Worm (Caenorhabditis elegans) whole organism, L4 larva: ENCODE data around the gene T13F2.6.

Experiments
- F37D6.2 ChIP-seq: sonication (generic microtip); optimal IDR thresholded peaks from 2 replicates; lab custom pipeline; 2016; ENCODE audit warnings: mild to moderate bottlenecking, missing genetic modification characterization, missing compliant biosample characterization
- R02D3.7 ChIP-seq: fragments of 150-350 bp; sonication (generic microtip); optimal IDR thresholded peaks from 3 replicates; lab custom pipeline; 2014; ENCODE audit warnings: missing biosample characterization, missing genetic modification characterization
- aha-1 ChIP-seq: fragments of 150-350 bp; peaks from one replicate; lab custom pipeline; 2014; ENCODE audit warnings: missing biosample characterization, missing genetic modification characterization
- ama-1 ChIP-seq: fragments of 150-350 bp; optimal IDR thresholded peaks from 2 replicates; lab custom pipeline; 2014; ENCODE audit warnings: inconsistent platforms, mixed read lengths
- daf-16 ChIP-seq, 3 experiments: sonication (generic microtip); optimal IDR thresholded peaks; 2 replicates each; lab custom pipeline; 2016 to 2017; ENCODE audit warnings: missing genetic modification characterization in 3 of 3, missing genetic modification reagents in 3 of 3, mild to moderate bottlenecking in 2 of 3, missing compliant biosample characterization in 2 of 3, missing biosample characterization in 1 of 3, moderate library complexity in 1 of 3
- daf-8 ChIP-seq: fragments of 200-800 bp; sonication (Bioruptor generic); IDR thresholded peaks from 2 replicates; pipeline ENCODE4 v1.3.6; 2022; ENCODE audit warnings: missing genetic modification characterization, missing compliant biosample characterization
- fos-1 ChIP-seq: fragments of 150-350 bp; optimal IDR thresholded peaks from 2 replicates; lab custom pipeline; 2014; ENCODE audit warnings: missing biosample characterization, missing genetic modification characterization
- lin-39 ChIP-seq: fragments of 150-350 bp; optimal IDR thresholded peaks from 2 replicates; lab custom pipeline; 2014; ENCODE audit warnings: missing biosample characterization, missing genetic modification reagents, missing genetic modification characterization
- madf-5 ChIP-seq, 2 experiments: fragments of 200-800 bp; sonication (Bioruptor generic); IDR thresholded peaks; 2 replicates each; pipeline ENCODE4 v1.3.6; 2022; ENCODE audit warnings: missing compliant biosample characterization in 2 of 2, missing genetic modification characterization in 2 of 2
- mdl-1 ChIP-seq, 2 experiments: fragments of 150-350 bp in 1 of 2; sonication (generic microtip) in 1 of 2; optimal IDR thresholded peaks; 2 replicates each; lab custom pipeline; 2014 to 2017; ENCODE audit warnings: missing biosample characterization in 2 of 2, missing genetic modification characterization in 2 of 2
- nhr-237 ChIP-seq: sonication (generic microtip); optimal IDR thresholded peaks from 2 replicates; lab custom pipeline; 2017; ENCODE audit warnings: missing biosample characterization, missing genetic modification characterization
- nhr-28 ChIP-seq: fragments of 150-350 bp; optimal IDR thresholded peaks from 2 replicates; lab custom pipeline; 2014; ENCODE audit warnings: missing biosample characterization, missing genetic modification characterization
- nhr-48 ChIP-seq: sonication (generic microtip); optimal IDR thresholded peaks from 2 replicates; lab custom pipeline; 2016; ENCODE audit warnings: mild to moderate bottlenecking, missing genetic modification characterization, missing compliant biosample characterization
- sdz-12 ChIP-seq: fragments of 200-800 bp; sonication (Bioruptor generic); optimal IDR thresholded peaks from 2 replicates; lab custom pipeline; 2018; ENCODE audit warnings: mild to moderate bottlenecking, missing genetic modification characterization, missing compliant biosample characterization

ce11 chrIV:9803544-9803943, 25.4 kb downstream of the T13F2.6 start:
- TF ChIP-seq F37D6.2 (tag; lab: Kevin White, UChicago): no peak
- TF ChIP-seq lin-39 (tag; lab: Kevin White, UChicago): no peak
- TF ChIP-seq nhr-48: peak; percentile 43
- no peak for TF ChIP-seq daf-8 (GFP tag; lab: Robert Waterston, UW)
- TF ChIP-seq nhr-28: peak; percentile 96
- TF ChIP-seq fos-1 (tag; lab: Kevin White, UChicago): no peak
- no peak for TF ChIP-seq sdz-12 (GFP tag; lab: Kevin White, UChicago)
- TF ChIP-seq mdl-1 (tag; optimal IDR thresholded peaks at IDR 0.05; lab: Kevin White, UChicago): peak in 1 of 2 experiments; percentile 71
- no peak for TF ChIP-seq aha-1 (tag; lab: Kevin White, UChicago)
- no peak for TF ChIP-seq ama-1
- no peak for TF ChIP-seq daf-16 (GFP tag; optimal IDR thresholded peaks at IDR 0.05; lab: Kevin White, UChicago)
- peak; percentile 70 for TF ChIP-seq daf-16 (tag; optimal IDR thresholded peaks at IDR 0.05; lab: Kevin White, UChicago)
- TF ChIP-seq nhr-237 (tag; lab: Kevin White, UChicago): no peak
- no peak for TF ChIP-seq R02D3.7 (tag; lab: Kevin White, UChicago)
- TF ChIP-seq madf-5 (GFP tag; IDR thresholded peaks at IDR 0.05; lab: Robert Waterston, UW): no peak
